Fruit fly (Drosophila melanogaster) whole organism, embryonic: ENCODE data around the gene Cln7.

Experiments
- Asciz ChIP-seq: fragments of 200-800 bp; sonication (Bioruptor generic); optimal IDR thresholded peaks from 2 replicates; lab custom pipeline; 2017; ENCODE audit warnings: missing biosample characterization, mild to moderate bottlenecking, missing genetic modification characterization, missing genetic modification reagents
- B-H1 ChIP-seq: fragments of 200-800 bp; sonication (Bioruptor generic); IDR thresholded peaks from 3 replicates; pipeline ENCODE4 v1.3.6; 2022; ENCODE audit warnings: missing biosample characterization, missing genetic modification characterization
- CG10267 ChIP-seq: fragments of 200-800 bp; sonication (Bioruptor generic); optimal IDR thresholded peaks from 2 replicates; lab custom pipeline; 2018; ENCODE audit warnings: missing biosample characterization, mild to moderate bottlenecking, missing genetic modification characterization, moderate library complexity
- CG11398 ChIP-seq: fragments of 200-800 bp; sonication (Bioruptor generic); optimal IDR thresholded peaks from 2 replicates; lab custom pipeline; 2016; ENCODE audit warnings: missing biosample characterization, missing genetic modification characterization
- CG12942 ChIP-seq: fragments of 200-800 bp; sonication (Bioruptor generic); optimal IDR thresholded peaks from 3 replicates; lab custom pipeline; 2016; ENCODE audit warnings: missing biosample characterization, missing genetic modification characterization
- CG13424 ChIP-seq: fragments of 200-800 bp; sonication (Bioruptor generic); optimal IDR thresholded peaks from 2 replicates; lab custom pipeline; 2019; ENCODE audit warnings: missing biosample characterization, mild to moderate bottlenecking, missing genetic modification characterization, moderate library complexity
- CG14965 ChIP-seq: fragments of 200-800 bp; sonication (Bioruptor generic); optimal IDR thresholded peaks from 2 replicates; lab custom pipeline; 2016; ENCODE audit warnings: missing biosample characterization, missing genetic modification characterization, borderline replicate concordance
- CG16813 ChIP-seq: fragments of 200-800 bp; sonication (Bioruptor generic); IDR thresholded peaks from 3 replicates; pipeline ENCODE4 v1.3.6; 2022; ENCODE audit warnings: missing biosample characterization, missing genetic modification characterization; ENCODE audit not compliant: partially characterized antibody
- CG17912 ChIP-seq: fragments of 200-800 bp; sonication (Bioruptor generic); optimal IDR thresholded peaks from 2 replicates; lab custom pipeline; 2018; ENCODE audit warnings: missing biosample characterization, mild to moderate bottlenecking, missing genetic modification characterization
- CG30403 ChIP-seq: fragments of 200-800 bp; sonication (Bioruptor generic); optimal IDR thresholded peaks from 3 replicates; lab custom pipeline; 2016; ENCODE audit warnings: missing biosample characterization, missing genetic modification characterization
- CG3065 ChIP-seq: fragments of 200-800 bp; sonication (Bioruptor generic); optimal IDR thresholded peaks from 2 replicates; lab custom pipeline; 2016; ENCODE audit warnings: missing biosample characterization, missing genetic modification characterization
- CG32532 ChIP-seq: fragments of 200-800 bp; sonication (Bioruptor generic); IDR thresholded peaks from 2 replicates; pipeline ENCODE4 v1.3.6; 2022; ENCODE audit warnings: missing biosample characterization, missing genetic modification characterization
- CG4404 ChIP-seq: fragments of 200-800 bp; sonication (Bioruptor generic); IDR thresholded peaks from 2 replicates; pipeline ENCODE4 v1.3.6; 2022; ENCODE audit warnings: missing biosample characterization, missing genetic modification characterization
- CG4707 ChIP-seq: fragments of 200-800 bp; sonication (Bioruptor generic); optimal IDR thresholded peaks from 2 replicates; lab custom pipeline; 2018; ENCODE audit warnings: missing biosample characterization, mild to moderate bottlenecking, missing genetic modification characterization, moderate library complexity
- CG6272 ChIP-seq: fragments of 200-800 bp; sonication (Bioruptor generic); IDR thresholded peaks from 2 replicates; pipeline ENCODE4 v1.3.6; 2022; ENCODE audit warnings: missing biosample characterization, missing genetic modification characterization
- CG6791 ChIP-seq: fragments of 200-800 bp; sonication (Bioruptor generic); IDR thresholded peaks from 3 replicates; pipeline ENCODE4 v1.3.6; 2022; ENCODE audit warnings: missing biosample characterization, missing genetic modification characterization; ENCODE audit not compliant: partially characterized antibody
- CG7556 ChIP-seq: fragments of 200-800 bp; sonication (Bioruptor generic); optimal IDR thresholded peaks from 2 replicates; lab custom pipeline; 2017; ENCODE audit warnings: missing biosample characterization, mild to moderate bottlenecking, missing genetic modification characterization
- CG9609 ChIP-seq: fragments of 200-800 bp; sonication (Bioruptor generic); optimal IDR thresholded peaks from 3 replicates; lab custom pipeline; 2016; ENCODE audit warnings: missing biosample characterization, missing genetic modification characterization
- CHES-1-like ChIP-seq: fragments of 200-800 bp; sonication (Bioruptor generic); optimal IDR thresholded peaks from 2 replicates; lab custom pipeline; 2016; ENCODE audit warnings: missing biosample characterization, missing genetic modification characterization
- CTCF ChIP-seq: fragments of 200-800 bp; sonication (Bioruptor generic); optimal IDR thresholded peaks from 2 replicates; lab custom pipeline; 2017; ENCODE audit warnings: missing biosample characterization, mild to moderate bottlenecking, missing genetic modification characterization, moderate library complexity
- Dll ChIP-seq: fragments of 200-800 bp; sonication (Bioruptor generic); IDR thresholded peaks from 4 replicates; pipeline ENCODE4 v1.3.6; 2022; ENCODE audit warnings: missing biosample characterization, missing genetic modification characterization; ENCODE audit not compliant: partially characterized antibody
- Dp ChIP-seq: fragments of 200-800 bp; sonication (Bioruptor generic); optimal IDR thresholded peaks from 2 replicates; lab custom pipeline; 2018; ENCODE audit warnings: missing biosample characterization, mild to moderate bottlenecking, missing genetic modification characterization, moderate library complexity
- HHEX ChIP-seq: fragments of 200-800 bp; sonication (Bioruptor generic); optimal IDR thresholded peaks from 3 replicates; lab custom pipeline; 2017; ENCODE audit warnings: missing biosample characterization, mild to moderate bottlenecking, missing genetic modification characterization, missing genetic modification reagents
- Hey ChIP-seq: fragments of 200-800 bp; sonication (Bioruptor generic); optimal IDR thresholded peaks from 3 replicates; lab custom pipeline; 2018; ENCODE audit warnings: missing biosample characterization, mild to moderate bottlenecking, missing genetic modification characterization
- MESR4 ChIP-seq: fragments of 200-800 bp; sonication (Bioruptor generic); optimal IDR thresholded peaks from 2 replicates; lab custom pipeline; 2018; ENCODE audit warnings: missing biosample characterization, mild to moderate bottlenecking, missing genetic modification characterization, moderate library complexity
- Mes4 ChIP-seq: fragments of 200-800 bp; sonication (Bioruptor generic); optimal IDR thresholded peaks from 2 replicates; lab custom pipeline; 2016; ENCODE audit warnings: missing biosample characterization, missing genetic modification characterization
- NC2β ChIP-seq: fragments of 200-800 bp; sonication (Bioruptor generic); optimal IDR thresholded peaks from 2 replicates; lab custom pipeline; 2016; ENCODE audit warnings: missing biosample characterization, missing genetic modification characterization
- Pdp1 ChIP-seq, 2 experiments: fragments of 200-800 bp; sonication (Bioruptor generic); optimal IDR thresholded peaks; 3 replicates each; lab custom pipeline; 2016; ENCODE audit warnings: missing biosample characterization in 2 of 2, missing genetic modification characterization in 2 of 2, mild to moderate bottlenecking in 1 of 2, moderate library complexity in 1 of 2
- Rx ChIP-seq: fragments of 200-800 bp; sonication (Bioruptor generic); IDR thresholded peaks from 2 replicates; pipeline ENCODE4 v1.3.6; 2022; ENCODE audit warnings: missing biosample characterization, missing genetic modification characterization
- Scr ChIP-seq: fragments of 200-800 bp; sonication (Bioruptor generic); IDR thresholded peaks from 2 replicates; pipeline ENCODE4 v1.3.6; 2022; ENCODE audit warnings: missing biosample characterization, missing genetic modification characterization; ENCODE audit not compliant: partially characterized antibody
- Sox102F ChIP-seq: fragments of 200-800 bp; sonication (Bioruptor generic); optimal IDR thresholded peaks from 2 replicates; lab custom pipeline; 2018; ENCODE audit warnings: missing biosample characterization, mild to moderate bottlenecking, missing genetic modification characterization, moderate library complexity
- Sry-β ChIP-seq: fragments of 200-800 bp; sonication (Bioruptor generic); optimal IDR thresholded peaks from 2 replicates; lab custom pipeline; 2018; ENCODE audit warnings: missing biosample characterization, mild to moderate bottlenecking, missing genetic modification characterization, moderate library complexity
- Trl ChIP-seq, 3 experiments: fragments of >200 bp in 2 of 3; fragments of 200-800 bp in 1 of 3; sonication (Bioruptor generic) in 1 of 3; optimal IDR thresholded peaks; 2 replicates in 1 of 3; 3 replicates in 2 of 3; lab custom pipeline; 2016 to 2017; ENCODE audit warnings: missing biosample characterization in 1 of 3, missing genetic modification characterization in 1 of 3
- corto ChIP-seq: fragments of 200-800 bp; sonication (Bioruptor generic); optimal IDR thresholded peaks from 2 replicates; lab custom pipeline; 2016; ENCODE audit warnings: missing biosample characterization, mild to moderate bottlenecking, missing genetic modification characterization, moderate library complexity
- gfzf ChIP-seq: fragments of 200-800 bp; sonication (Bioruptor generic); optimal IDR thresholded peaks from 2 replicates; lab custom pipeline; 2016; ENCODE audit warnings: missing biosample characterization, mild to moderate bottlenecking, missing genetic modification characterization, moderate library complexity
- lbe ChIP-seq: fragments of 200-800 bp; sonication (Bioruptor generic); optimal IDR thresholded peaks from 2 replicates; lab custom pipeline; 2016; ENCODE audit warnings: missing biosample characterization, mild to moderate bottlenecking, missing genetic modification characterization
- lola ChIP-seq, 3 experiments: fragments of >200 bp in 2 of 3; fragments of 200-800 bp in 1 of 3; sonication (Bioruptor generic) in 1 of 3; optimal IDR thresholded peaks; 2 replicates each; lab custom pipeline; 2017 to 2019; ENCODE audit warnings: missing biosample characterization in 3 of 3, missing genetic modification characterization in 3 of 3, mild to moderate bottlenecking in 1 of 3, moderate library complexity in 1 of 3
- mam ChIP-seq: fragments of 200-800 bp; sonication (Bioruptor generic); optimal IDR thresholded peaks from 3 replicates; lab custom pipeline; 2016; ENCODE audit warnings: missing biosample characterization, missing genetic modification characterization
- nom ChIP-seq: fragments of 200-800 bp; sonication (Bioruptor generic); optimal IDR thresholded peaks from 2 replicates; lab custom pipeline; 2017; ENCODE audit warnings: missing biosample characterization, missing genetic modification characterization, mild to moderate bottlenecking, moderate library complexity, missing genetic modification reagents
- prd ChIP-seq, 3 experiments: fragments of >200 bp in 2 of 3; fragments of 200-800 bp in 1 of 3; sonication (Bioruptor generic) in 1 of 3; optimal IDR thresholded peaks in 2 of 3; IDR thresholded peaks in 1 of 3; 2 replicates in 2 of 3; 3 replicates in 1 of 3; pipeline versions ENCODE4 v1.3.6 to Lab custom; 2017 to 2022; ENCODE audit warnings: missing biosample characterization in 1 of 3, missing genetic modification characterization in 1 of 3
- pum ChIP-seq: fragments of 200-800 bp; sonication (Bioruptor generic); optimal IDR thresholded peaks from 2 replicates; lab custom pipeline; 2016; ENCODE audit warnings: missing biosample characterization, missing genetic modification characterization
- ro ChIP-seq: fragments of 200-800 bp; sonication (Bioruptor generic); IDR thresholded peaks from 2 replicates; pipeline ENCODE4 v1.3.6; 2022; ENCODE audit warnings: missing biosample characterization, missing genetic modification characterization
- row ChIP-seq: fragments of 200-800 bp; sonication (Bioruptor generic); IDR thresholded peaks from 3 replicates; pipeline ENCODE4 v1.3.6; 2022; ENCODE audit warnings: missing biosample characterization, missing genetic modification characterization
- ssp ChIP-seq: fragments of 200-800 bp; sonication (Bioruptor generic); IDR thresholded peaks from 2 replicates; pipeline ENCODE4 v1.3.6; 2022; ENCODE audit warnings: missing biosample characterization, missing genetic modification characterization
- stwl ChIP-seq: fragments of 200-800 bp; sonication (Bioruptor generic); optimal IDR thresholded peaks from 3 replicates; lab custom pipeline; 2018; ENCODE audit warnings: missing biosample characterization, mild to moderate bottlenecking, missing genetic modification characterization, moderate library complexity
- trh ChIP-seq: fragments of 200-800 bp; sonication (Bioruptor generic); optimal IDR thresholded peaks from 2 replicates; lab custom pipeline; 2016; ENCODE audit warnings: missing biosample characterization, missing genetic modification characterization
- wek ChIP-seq: fragments of 200-800 bp; sonication (Bioruptor generic); optimal IDR thresholded peaks from 3 replicates; lab custom pipeline; 2018; ENCODE audit warnings: missing biosample characterization, mild to moderate bottlenecking, missing genetic modification characterization, moderate library complexity
- yki ChIP-seq: fragments of >200 bp; optimal IDR thresholded peaks from 3 replicates; lab custom pipeline; 2018

Cln7 gene

dm6 chr3L:7328567-7329253, 16.3 kb downstream of the Cln7 start, which contains the start of the genes mrva, CG42307 and mus312 (continued):
- TF ChIP-seq gfzf (GFP tag; lab: Kevin White, UChicago) (no peak), CG30403 (GFP tag; lab: Kevin White, UChicago) (peak; percentile 84), CG6791 (GFP tag; lab: Robert Waterston, UW) (0 out of 3 replicates have a peak, but pooled peaks have one; percentile 55), CG10267 (peak; percentile 86), CG11398 (GFP tag; lab: Kevin White, UChicago) (no peak), Trl (optimal IDR thresholded peaks at IDR 0.05; lab: Kevin White, UChicago) (no peak), Trl (GFP tag; optimal IDR thresholded peaks at IDR 0.05; lab: Kevin White, UChicago) (peak; percentile 42), prd (optimal IDR thresholded peaks at IDR 0.05; lab: Kevin White, UChicago) (no peak), prd (GFP tag; IDR thresholded peaks at IDR 0.05; lab: Robert Waterston, UW) (peak; percentile 82), CTCF (GFP tag; lab: Kevin White, UChicago) (peak; percentile 4), stwl (tag; lab: Kevin White, UChicago) (peak; percentile 90), CG14965 (GFP tag; lab: Kevin White, UChicago) (no peak), CG32532 (GFP tag; lab: Robert Waterston, UW) (peak; percentile 91), Sox102F (no peak), wek (peak; percentile 98), mam (GFP tag; lab: Kevin White, UChicago) (peak; percentile 51), NC2β (no peak), nom (GFP tag; lab: Kevin White, UChicago) (peak; percentile 78), CG6272 (0 out of 2 replicates have a peak, but pooled peaks have one; percentile 64), Hey (tag; lab: Kevin White, UChicago) (no peak), Dll (peak; percentile 60; the same call in 3 of the 4 replicates), corto (GFP tag; lab: Kevin White, UChicago) (no peak), CHES-1-like (GFP tag; lab: Kevin White, UChicago) (peak; percentile 29), Mes4 (GFP tag; lab: Kevin White, UChicago) (no peak), row (peak; percentile 96), CG4707 (GFP tag; lab: Kevin White, UChicago) (no peak), HHEX (GFP tag; lab: Kevin White, UChicago) (peak; percentile 88), lola (GFP tag; optimal IDR thresholded peaks at IDR 0.05; lab: Kevin White, UChicago) (peak in 1 of 3 experiments; percentile 92), Scr (GFP tag; lab: Robert Waterston, UW) (0 out of 2 replicates have a peak, but pooled peaks have one; percentile 28), CG16813 (no peak), ssp (GFP tag; lab: Robert Waterston, UW) (peak; percentile 84), trh (peak; percentile 32), pum (GFP tag; lab: Kevin White, UChicago) (peak; percentile 45), Rx (peak; percentile 3; the same call in 1 of the 2 replicates), Dp (peak; percentile 19), lbe (peak; percentile 68), CG3065 (GFP tag; lab: Kevin White, UChicago) (peak; percentile 49), Sry-β (GFP tag; lab: Kevin White, UChicago) (peak; percentile 43), CG9609 (no peak), yki (lab: Kevin White, UChicago) (no peak), Pdp1 (GFP tag; optimal IDR thresholded peaks at IDR 0.05; lab: Kevin White, UChicago) (peak; percentile 52 to 76), CG12942 (peak; percentile 84), ro (peak; percentile 63), CG4404 (GFP tag; lab: Robert Waterston, UW) (peak; percentile 82), CG7556 (GFP tag; lab: Kevin White, UChicago) (peak; percentile 89), MESR4 (GFP tag; lab: Kevin White, UChicago) (peak; percentile 96), Asciz (GFP tag; lab: Kevin White, UChicago) (no peak), B-H1 (peak; percentile 55), CG13424 (tag; lab: Kevin White, UChicago) (peak; percentile 97), CG17912 (peak; percentile 79)
